Worm (Caenorhabditis elegans): ENCODE data around the gene ZK809.9.

DNA sequence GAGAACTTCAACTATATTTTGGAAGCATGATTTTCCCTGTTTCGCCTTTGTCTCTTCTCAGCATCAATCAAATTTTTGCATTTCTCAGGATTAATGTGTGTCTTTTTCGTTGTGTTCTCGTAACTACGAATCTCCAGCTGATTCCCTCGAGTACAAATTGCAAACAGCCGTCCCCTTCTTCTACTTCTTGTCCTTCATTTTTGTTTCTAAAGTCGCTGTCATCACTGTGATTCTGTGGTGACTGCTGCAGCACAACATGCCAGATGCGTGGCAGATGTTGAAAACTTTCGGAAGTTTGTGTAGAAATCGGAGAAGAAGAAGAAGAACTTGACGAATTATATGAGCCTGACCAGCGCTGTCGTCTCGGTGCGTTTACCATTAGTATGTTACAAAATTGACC, 48.2 kb downstream of the ZK809.9 start:
- TF ChIP-seq him-1 (tag; optimal IDR thresholded peaks at IDR 0.05) (no peak), dao-5 (tag; optimal IDR thresholded peaks at IDR 0.05) (no peak)
